Worm (Caenorhabditis elegans) whole organism, L4 larva: ENCODE data around the gene fbxb-85.
A peak's percentile ranks its signal among the peaks of the same experiment; 100 is the strongest.

Experiments
- F37D6.2 ChIP-seq: sonication (generic microtip); optimal IDR thresholded peaks from 2 replicates; lab custom pipeline; 2016; ENCODE audit warnings: mild to moderate bottlenecking, missing genetic modification characterization, missing compliant biosample characterization
- T20F7.1 ChIP-seq: fragments of 200-800 bp; sonication (Bioruptor generic); optimal IDR thresholded peaks from 2 replicates; lab custom pipeline; 2018; ENCODE audit warnings: mild to moderate bottlenecking, missing genetic modification characterization, missing compliant biosample characterization
- T26A8.4 ChIP-seq: fragments of 200-800 bp; sonication (Bioruptor generic); IDR thresholded peaks from 2 replicates; pipeline ENCODE4 v1.3.6; 2022; ENCODE audit warnings: missing genetic modification characterization, missing compliant biosample characterization
- Y105C5A.15 ChIP-seq: fragments of 200-800 bp; sonication (Bioruptor generic); IDR thresholded peaks from 2 replicates; pipeline ENCODE4 v1.3.6; 2022; ENCODE audit warnings: missing genetic modification characterization, missing compliant biosample characterization
- Y48G9A.11 ChIP-seq: fragments of 200-800 bp; sonication (Bioruptor generic); IDR thresholded peaks from 2 replicates; pipeline ENCODE4 v1.3.6; 2022; ENCODE audit warnings: missing genetic modification reagents, missing genetic modification characterization, missing compliant biosample characterization
- Y5F2A.4 ChIP-seq: fragments of 200-800 bp; sonication (Bioruptor generic); optimal IDR thresholded peaks from 2 replicates; lab custom pipeline; 2018; ENCODE audit warnings: mild to moderate bottlenecking, missing genetic modification characterization, missing compliant biosample characterization
- aha-1 ChIP-seq: fragments of 150-350 bp; peaks from one replicate; lab custom pipeline; 2014; ENCODE audit warnings: missing biosample characterization, missing genetic modification characterization
- aly-2 ChIP-seq: sonication (generic microtip); optimal IDR thresholded peaks from 2 replicates; lab custom pipeline; 2018; ENCODE audit warnings: missing biosample characterization, missing genetic modification characterization
- arid-1 ChIP-seq: fragments of 200-800 bp; sonication (Bioruptor generic); conservative IDR thresholded peaks from 2 replicates; pipeline ENCODE4 v1.3.6; 2022; ENCODE audit warnings: missing genetic modification reagents, missing genetic modification characterization, missing compliant biosample characterization
- ceh-20 ChIP-seq: fragments of 200-800 bp; sonication (Bioruptor generic); IDR thresholded peaks from 2 replicates; pipeline ENCODE4 v1.3.6; 2022; ENCODE audit warnings: missing genetic modification reagents, missing genetic modification characterization, missing compliant biosample characterization
- ceh-44 ChIP-seq: fragments of 200-800 bp; sonication (Bioruptor generic); IDR thresholded peaks from 2 replicates; pipeline ENCODE4 v1.3.6; 2022; ENCODE audit warnings: missing genetic modification reagents, missing genetic modification characterization, missing compliant biosample characterization
- ceh-82 ChIP-seq: sonication (generic microtip); optimal IDR thresholded peaks from 2 replicates; lab custom pipeline; 2017; ENCODE audit warnings: missing biosample characterization, missing genetic modification characterization
- ctbp-1 ChIP-seq: fragments of 200-800 bp; sonication (Bioruptor generic); IDR thresholded peaks from 2 replicates; pipeline ENCODE4 v1.3.6; 2022; ENCODE audit warnings: missing genetic modification reagents, missing genetic modification characterization, missing compliant biosample characterization
- daf-16 ChIP-seq, 3 experiments: sonication (generic microtip); optimal IDR thresholded peaks; 2 replicates each; lab custom pipeline; 2016 to 2017; ENCODE audit warnings: missing genetic modification characterization in 3 of 3, missing genetic modification reagents in 3 of 3, mild to moderate bottlenecking in 2 of 3, missing compliant biosample characterization in 2 of 3, missing biosample characterization in 1 of 3, moderate library complexity in 1 of 3
- daf-19 ChIP-seq: fragments of 200-800 bp; sonication (Bioruptor generic); conservative IDR thresholded peaks from 2 replicates; pipeline ENCODE4 v1.3.6; 2022; ENCODE audit warnings: missing genetic modification characterization, missing compliant biosample characterization
- daf-8 ChIP-seq: fragments of 200-800 bp; sonication (Bioruptor generic); IDR thresholded peaks from 2 replicates; pipeline ENCODE4 v1.3.6; 2022; ENCODE audit warnings: missing genetic modification characterization, missing compliant biosample characterization
- dmd-6 ChIP-seq: fragments of 200-800 bp; sonication (Bioruptor generic); IDR thresholded peaks from 2 replicates; pipeline ENCODE4 v1.3.6; 2022; ENCODE audit warnings: missing genetic modification reagents, missing genetic modification characterization, missing compliant biosample characterization
- dmd-8 ChIP-seq: fragments of 200-800 bp; sonication (Bioruptor generic); IDR thresholded peaks from 2 replicates; pipeline ENCODE4 v1.3.6; 2022; ENCODE audit warnings: missing genetic modification characterization, missing compliant biosample characterization
- dpl-1 ChIP-seq: fragments of 150-350 bp; optimal IDR thresholded peaks from 2 replicates; lab custom pipeline; 2014; ENCODE audit warnings: missing biosample characterization, missing genetic modification reagents, missing genetic modification characterization
- fkh-10 ChIP-seq: fragments of 150-350 bp; optimal IDR thresholded peaks from 2 replicates; lab custom pipeline; 2014; ENCODE audit warnings: missing biosample characterization, missing genetic modification reagents, missing genetic modification characterization
- jun-1 ChIP-seq: fragments of 150-350 bp; optimal IDR thresholded peaks from 2 replicates; lab custom pipeline; 2014; ENCODE audit warnings: missing biosample characterization, missing genetic modification reagents, missing genetic modification characterization
- lim-7 ChIP-seq: fragments of 200-800 bp; sonication (Bioruptor generic); IDR thresholded peaks from 2 replicates; pipeline ENCODE4 v1.3.6; 2022; ENCODE audit warnings: missing genetic modification characterization, missing compliant biosample characterization
- lin-13 ChIP-seq: fragments of 150-350 bp; optimal IDR thresholded peaks from 2 replicates; lab custom pipeline; 2014; ENCODE audit warnings: missing biosample characterization, missing genetic modification reagents, missing genetic modification characterization
- lin-38 ChIP-seq: fragments of 200-800 bp; sonication (Bioruptor generic); IDR thresholded peaks from 2 replicates; pipeline ENCODE4 v1.3.6; 2022; ENCODE audit warnings: missing genetic modification reagents, missing genetic modification characterization, missing compliant biosample characterization
- lsy-2 ChIP-seq, 2 experiments: fragments of 150-350 bp in 1 of 2; sonication (generic microtip) in 1 of 2; optimal IDR thresholded peaks; 2 replicates each; lab custom pipeline; 2014 to 2017; ENCODE audit warnings: missing biosample characterization in 2 of 2, missing genetic modification characterization in 2 of 2
- madf-5 ChIP-seq, 2 experiments: fragments of 200-800 bp; sonication (Bioruptor generic); IDR thresholded peaks; 2 replicates each; pipeline ENCODE4 v1.3.6; 2022; ENCODE audit warnings: missing compliant biosample characterization in 2 of 2, missing genetic modification characterization in 2 of 2
- mdt-29 ChIP-seq: fragments of 200-800 bp; sonication (Bioruptor generic); IDR thresholded peaks from 2 replicates; pipeline ENCODE4 v1.3.6; 2022; ENCODE audit warnings: missing genetic modification reagents, missing genetic modification characterization, missing compliant biosample characterization
- mes-2 ChIP-seq: sonication (generic microtip); optimal IDR thresholded peaks from 2 replicates; lab custom pipeline; 2016; ENCODE audit warnings: missing genotype, mild to moderate bottlenecking, missing genetic modification characterization, missing compliant biosample characterization; ENCODE audit not compliant: poor library complexity, severe bottlenecking
- mxl-3 ChIP-seq: fragments of 200-800 bp; sonication (Bioruptor generic); optimal IDR thresholded peaks from 2 replicates; lab custom pipeline; 2018; ENCODE audit warnings: mild to moderate bottlenecking, missing genetic modification characterization, missing compliant biosample characterization
- nhr-10 ChIP-seq: fragments of 150-350 bp; optimal IDR thresholded peaks from 2 replicates; lab custom pipeline; 2014; ENCODE audit warnings: missing biosample characterization, missing genetic modification characterization
- nhr-25 ChIP-seq: sonication (generic microtip); optimal IDR thresholded peaks from 2 replicates; lab custom pipeline; 2017; ENCODE audit warnings: missing genetic modification characterization, mild to moderate bottlenecking, missing compliant biosample characterization, antibody characterized with exemption, moderate library complexity, borderline replicate concordance; ENCODE audit not compliant: insufficient read depth
- nhr-76 ChIP-seq: fragments of 150-350 bp; optimal IDR thresholded peaks from 2 replicates; lab custom pipeline; 2014; ENCODE audit warnings: missing biosample characterization, missing genetic modification characterization
- pha-4 ChIP-seq, 2 experiments: fragments of 150-350 bp in 1 of 2; fragments of 200-800 bp in 1 of 2; sonication (Bioruptor generic) in 1 of 2; IDR thresholded peaks in 1 of 2; optimal IDR thresholded peaks in 1 of 2; 2 replicates each; pipeline versions ENCODE4 v1.3.6 to Lab custom; 2014 to 2022; ENCODE audit warnings: missing genetic modification characterization in 2 of 2, missing genetic modification reagents in 2 of 2, missing biosample characterization in 1 of 2, missing compliant biosample characterization in 1 of 2
- pqm-1 ChIP-seq: sonication (generic microtip); optimal IDR thresholded peaks from 2 replicates; lab custom pipeline; 2017; ENCODE audit warnings: missing biosample characterization, missing genetic modification characterization
- saeg-2 ChIP-seq: fragments of 200-800 bp; sonication (Bioruptor generic); IDR thresholded peaks from 2 replicates; pipeline ENCODE4 v1.3.6; 2022; ENCODE audit warnings: missing genetic modification reagents, missing genetic modification characterization, missing compliant biosample characterization
- set-16 ChIP-seq: fragments of 200-800 bp; sonication (Bioruptor generic); IDR thresholded peaks from 2 replicates; pipeline ENCODE4 v1.3.6; 2022; ENCODE audit warnings: missing genetic modification reagents, missing genetic modification characterization, missing compliant biosample characterization
- spr-3 ChIP-seq: fragments of 200-800 bp; sonication (Bioruptor generic); optimal IDR thresholded peaks from 2 replicates; lab custom pipeline; 2018; ENCODE audit warnings: mild to moderate bottlenecking, missing genetic modification characterization, missing compliant biosample characterization
- unc-62 ChIP-seq, 3 experiments: fragments of 150-350 bp in 1 of 3; sonication (generic microtip); optimal IDR thresholded peaks in 2 of 3; peaks in 1 of 3; 1 replicate in 1 of 3; 2 replicates in 2 of 3; lab custom pipeline; 2014 to 2017; ENCODE audit warnings: missing biosample characterization in 3 of 3, missing genetic modification characterization in 3 of 3, missing genetic modification reagents in 3 of 3, missing genotype in 1 of 3

Gene fbxb-85

ce11 chrIII:10810837-10811814, 37.6 kb downstream of the fbxb-85 start (continued):
- no peak for TF ChIP-seq daf-19 (GFP tag; lab: Robert Waterston, UW)
- peak; percentile 24 for TF ChIP-seq dmd-6 (GFP tag; lab: Robert Waterston, UW)
- no peak for TF ChIP-seq T20F7.1
- TF ChIP-seq ceh-44: peak; percentile 57; the same call in 1 of the 2 replicates
- no peak for TF ChIP-seq unc-62 (GFP tag; optimal IDR thresholded peaks at IDR 0.05 in 1 of 2; lab: Kevin White, UChicago)
- no peak for TF ChIP-seq unc-62 (tag; optimal IDR thresholded peaks at IDR 0.05; lab: Kevin White, UChicago)
- peak in 1 of 2 experiments; percentile 75; a peak in 1 of 4 replicates for TF ChIP-seq madf-5 (GFP tag; IDR thresholded peaks at IDR 0.05; lab: Robert Waterston, UW)
- TF ChIP-seq set-16 (GFP tag; lab: Robert Waterston, UW): peak; percentile 16; the same call in 1 of the 2 replicates
- TF ChIP-seq mes-2 (tag; lab: Kevin White, UChicago): peak; percentile 68
- peak in 1 of 2 experiments; percentile 26 for TF ChIP-seq lsy-2 (tag; optimal IDR thresholded peaks at IDR 0.05; lab: Kevin White, UChicago)
- no peak for TF ChIP-seq dmd-8 (GFP tag; lab: Robert Waterston, UW)
- no peak for TF ChIP-seq pqm-1
- peak; percentile 30; the same call in 1 of the 2 replicates for TF ChIP-seq ctbp-1
- no peak for TF ChIP-seq Y5F2A.4
- TF ChIP-seq mdt-29 (GFP tag; lab: Robert Waterston, UW): peak; percentile 5; the same call in 1 of the 2 replicates
- TF ChIP-seq Y105C5A.15: peak; percentile 78; the same call in 1 of the 2 replicates

ce11 chrIII:10810483-10810836, 38.3 kb downstream of the fbxb-85 start:
- peak; percentile 60 for TF ChIP-seq aha-1 (tag; lab: Kevin White, UChicago)
- TF ChIP-seq T26A8.4 (GFP tag; lab: Robert Waterston, UW): peak; percentile 44; the same call in 1 of the 2 replicates
- TF ChIP-seq fkh-10: no peak
- TF ChIP-seq daf-16 (GFP tag; optimal IDR thresholded peaks at IDR 0.05; lab: Kevin White, UChicago): peak in 1 of 2 experiments; percentile 60
- no peak for TF ChIP-seq daf-16 (tag; optimal IDR thresholded peaks at IDR 0.05; lab: Kevin White, UChicago)

ce11 chrIII:10809568-10809967, 39.2 kb downstream of the fbxb-85 start:
- TF ChIP-seq saeg-2 (0 out of 2 replicates have a peak, but pooled peaks have one; percentile 23), dmd-6 (GFP tag; lab: Robert Waterston, UW) (no peak), spr-3 (no peak), nhr-76 (tag; lab: Kevin White, UChicago) (no peak), unc-62 (GFP tag; optimal IDR thresholded peaks at IDR 0.05 in 1 of 2; lab: Kevin White, UChicago) (peak in 1 of 2 experiments; percentile 65), unc-62 (tag; optimal IDR thresholded peaks at IDR 0.05; lab: Kevin White, UChicago) (no peak), aha-1 (tag; lab: Kevin White, UChicago) (peak; percentile 64), aly-2 (tag; lab: Kevin White, UChicago) (no peak), mxl-3 (no peak), nhr-25 (tag; lab: Kevin White, UChicago) (no peak), ceh-82 (no peak), F37D6.2 (tag; lab: Kevin White, UChicago) (no peak), pha-4 (GFP tag; IDR thresholded peaks at IDR 0.05; lab: Robert Waterston, UW) (peak; percentile 38; the same call in 1 of the 2 replicates), pha-4 (tag; optimal IDR thresholded peaks at IDR 0.05; lab: Kevin White, UChicago) (no peak), jun-1 (tag; lab: Kevin White, UChicago) (no peak), arid-1 (no peak), dpl-1 (GFP tag; lab: Kevin White, UChicago) (no peak)

DNA sequence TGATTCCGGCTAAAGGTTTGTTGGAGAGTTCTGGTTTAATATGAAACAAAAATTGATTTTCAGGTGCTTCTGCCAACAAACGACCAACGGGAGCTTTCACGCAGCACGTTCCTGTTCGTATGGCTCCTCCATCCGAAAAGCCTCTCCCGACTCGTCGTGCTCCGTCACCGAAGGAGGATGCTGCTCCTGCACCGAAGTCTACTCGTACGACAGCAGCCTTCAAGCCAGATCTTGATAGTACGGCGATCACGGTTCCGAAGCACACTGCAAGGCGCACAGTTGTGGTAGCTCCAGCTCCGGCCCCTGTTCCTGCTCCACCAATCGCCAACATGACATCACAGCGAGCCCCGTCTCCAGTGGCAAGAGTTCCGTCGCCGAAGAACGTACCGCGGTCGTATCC, 40.0 kb downstream of the fbxb-85 start:
- TF ChIP-seq nhr-10: no peak
- TF ChIP-seq ceh-20 (GFP tag; lab: Robert Waterston, UW): no peak
- TF ChIP-seq daf-8 (GFP tag; lab: Robert Waterston, UW): 0 out of 2 replicates have a peak, but pooled peaks have one; percentile 56
- 0 out of 2 replicates have a peak, but pooled peaks have one; percentile 4 for TF ChIP-seq lim-7 (GFP tag; lab: Robert Waterston, UW)
- TF ChIP-seq lin-38: peak; percentile 9; the same call in 1 of the 2 replicates
- TF ChIP-seq spr-3: peak; percentile 17
- 0 out of 2 replicates have a peak, but pooled peaks have one; percentile 19 for TF ChIP-seq Y48G9A.11 (GFP tag; lab: Robert Waterston, UW)
- no peak for TF ChIP-seq lin-13
- TF ChIP-seq set-16 (GFP tag; lab: Robert Waterston, UW): peak; percentile 80
